Worm (Caenorhabditis elegans) whole organism, young adult: ENCODE measurements around the gene F11E6.11.

Experiments used
- F23B12.7 ChIP-seq: sonication (generic microtip); optimal IDR thresholded peaks from 2 replicates; lab custom pipeline; 2017; ENCODE audit warnings: missing genetic modification characterization, mild to moderate bottlenecking, missing compliant biosample characterization, antibody characterized with exemption, moderate library complexity; ENCODE audit not compliant: insufficient read depth
- ama-1 ChIP-seq, 3 experiments: fragments of 150-350 bp in 1 of 3; sonication (generic microtip) in 2 of 3; optimal IDR thresholded peaks; 2 replicates each; lab custom pipeline; 2014 to 2018; ENCODE audit warnings: missing biosample characterization in 2 of 3, missing genetic modification characterization in 2 of 3, missing genetic modification reagents in 2 of 3
- attf-6 ChIP-seq: fragments of 200-800 bp; sonication (Bioruptor generic); IDR thresholded peaks from 2 replicates; pipeline ENCODE4 v1.3.6; 2022; ENCODE audit warnings: missing genetic modification reagents, missing genetic modification characterization, missing compliant biosample characterization
- ccch-3 ChIP-seq: fragments of 200-800 bp; sonication (Bioruptor generic); optimal IDR thresholded peaks from 2 replicates; lab custom pipeline; 2018; ENCODE audit warnings: mild to moderate bottlenecking, missing genetic modification characterization, missing compliant biosample characterization
- cebp-2 ChIP-seq: fragments of 200-800 bp; sonication (Bioruptor generic); IDR thresholded peaks from 2 replicates; pipeline ENCODE4 v1.3.6; 2022; ENCODE audit warnings: missing genetic modification characterization, missing compliant biosample characterization
- dpl-1 ChIP-seq: fragments of 150-350 bp; optimal IDR thresholded peaks from 2 replicates; lab custom pipeline; 2014; ENCODE audit warnings: missing biosample characterization, missing genetic modification reagents, missing genetic modification characterization
- him-1 ChIP-seq: sonication (generic microtip); optimal IDR thresholded peaks from 2 replicates; lab custom pipeline; 2016; ENCODE audit warnings: missing genotype, missing genetic modification reagents, missing genetic modification characterization, missing compliant biosample characterization
- madf-8 ChIP-seq: fragments of 200-800 bp; sonication (Bioruptor generic); conservative IDR thresholded peaks from 2 replicates; pipeline ENCODE4 v1.3.6; 2022; ENCODE audit warnings: missing genetic modification reagents, missing genetic modification characterization, missing compliant biosample characterization
- nfya-2 ChIP-seq: fragments of 200-800 bp; sonication (Bioruptor generic); IDR thresholded peaks from 2 replicates; pipeline ENCODE4 v1.3.6; 2022; ENCODE audit warnings: missing genetic modification reagents, missing genetic modification characterization, missing compliant biosample characterization
- nhr-90 ChIP-seq: sonication (generic microtip); optimal IDR thresholded peaks from 2 replicates; lab custom pipeline; 2016; ENCODE audit warnings: missing genotype, mild to moderate bottlenecking, missing genetic modification characterization, missing compliant biosample characterization
- pbrm-1 ChIP-seq: fragments of 200-800 bp; sonication (Bioruptor generic); IDR thresholded peaks from 2 replicates; pipeline ENCODE4 v1.3.6; 2022; ENCODE audit warnings: missing genetic modification reagents, missing genetic modification characterization, missing compliant biosample characterization
- sdz-38 ChIP-seq: sonication (generic microtip); optimal IDR thresholded peaks from 2 replicates; lab custom pipeline; 2016; ENCODE audit warnings: missing genotype, missing genetic modification characterization, missing compliant biosample characterization

DNA sequence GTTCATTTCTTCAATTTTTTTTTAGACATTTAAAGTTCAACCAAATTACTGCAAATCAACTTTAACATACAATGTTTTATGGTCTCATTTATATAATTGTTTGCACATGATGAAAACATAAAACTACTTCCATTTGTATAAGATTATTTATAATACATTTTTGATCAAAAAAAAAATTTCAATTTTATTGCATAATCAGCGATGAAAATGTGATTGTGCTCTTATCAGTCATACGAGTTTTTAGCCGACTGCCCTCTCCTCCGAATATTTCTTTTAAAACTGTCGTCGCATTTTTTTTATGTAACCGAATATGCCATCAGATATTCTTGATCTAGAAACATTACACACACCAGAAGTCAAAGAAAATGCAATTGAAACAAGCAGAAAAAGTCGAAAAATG lies 2.2 kb upstream of the F11E6.11 start, which contains the start of gene F08A7.1:
- TF ChIP-seq F23B12.7 (no peak), nhr-90 (tag; lab: Kevin White, UChicago) (no peak), him-1 (tag; lab: Kevin White, UChicago) (no peak), madf-8 (GFP tag; lab: Robert Waterston, UW) (no peak), nfya-2 (GFP tag; lab: Robert Waterston, UW) (no peak), pbrm-1 (no peak), attf-6 (GFP tag; lab: Robert Waterston, UW) (no peak), cebp-2 (GFP tag; lab: Robert Waterston, UW) (no peak), ama-1 (optimal IDR thresholded peaks at IDR 0.05; lab: Kevin White, UChicago) (no peak), ama-1 (GFP tag; optimal IDR thresholded peaks at IDR 0.05; lab: Kevin White, UChicago) (no peak), sdz-38 (tag; lab: Kevin White, UChicago) (no peak), ccch-3 (GFP tag; lab: Kevin White, UChicago) (no peak), dpl-1 (GFP tag; lab: Kevin White, UChicago) (no peak)
